Fruit fly (Drosophila melanogaster): Measurements from ENCODE around the gene CG42259.

The CG42259 gene

DNA sequence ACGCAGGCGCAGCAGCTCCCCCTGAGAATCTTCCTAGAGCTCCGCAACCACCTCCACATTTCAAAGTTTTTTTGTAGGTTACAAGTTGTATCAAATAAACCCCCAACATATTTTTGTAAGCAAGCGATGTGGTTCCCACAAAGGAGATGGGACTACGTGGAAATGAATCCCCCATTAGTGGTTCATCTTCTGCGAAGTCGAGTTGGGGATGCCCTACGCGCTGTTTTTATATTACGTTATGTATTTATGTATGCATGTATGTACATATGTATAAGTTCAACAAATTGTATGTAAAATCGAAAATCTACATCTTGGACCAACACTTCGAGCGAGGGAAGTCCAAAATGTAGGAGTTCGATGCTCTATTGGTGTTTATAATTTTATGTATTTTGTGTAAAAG is at the start of gene CG42259:
TSS of gene CG42259 (plus strand) at position 301 of the 400 bp plus-strand sequence.
- TF ChIP-seq gl (tag; optimal IDR thresholded peaks at IDR 0.05) (no peak), CG4496 (GFP tag; IDR thresholded peaks at IDR 0.05) (no peak), CG15710 (tag; optimal IDR thresholded peaks at IDR 0.05) (no peak), Pif1A (GFP tag; optimal IDR thresholded peaks at IDR 0.05) (no peak), fd96Ca (GFP tag; IDR thresholded peaks at IDR 0.05) (no peak), CG10348 (GFP tag; IDR thresholded peaks at IDR 0.05) (no peak), CG9948 (tag; optimal IDR thresholded peaks at IDR 0.05) (no peak), CG32121 (GFP tag; IDR thresholded peaks at IDR 0.05) (no peak), CG17806 (tag; optimal IDR thresholded peaks at IDR 0.05) (no peak), CG34367 (tag; optimal IDR thresholded peaks at IDR 0.05) (no peak), rn (GFP tag; IDR thresholded peaks at IDR 0.05) (no peak), CG13204 (GFP tag; optimal IDR thresholded peaks at IDR 0.05) (no peak)

DNA sequence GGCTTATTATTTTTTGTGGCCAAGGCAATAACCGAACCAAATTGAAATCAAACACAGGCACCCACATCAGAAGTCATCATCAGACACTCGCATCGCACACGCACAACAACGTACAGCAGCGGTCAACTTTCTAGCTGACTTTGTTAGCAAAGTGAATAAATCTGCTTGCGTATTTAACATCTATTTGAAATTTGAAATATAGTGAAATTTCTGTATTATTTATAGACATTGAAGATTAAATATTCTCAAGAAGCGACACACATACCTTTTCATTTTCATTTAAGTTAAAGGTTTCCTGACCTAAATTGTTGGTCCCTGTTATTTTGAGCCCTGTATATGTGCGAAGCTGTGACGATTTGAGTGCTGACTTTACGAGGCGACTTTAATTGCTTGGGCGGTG is 47.1 kb upstream of the CG42259 start:
- no peak for TF ChIP-seq gl (tag; optimal IDR thresholded peaks at IDR 0.05)
- TF ChIP-seq CG8159 (tag; optimal IDR thresholded peaks at IDR 0.05) = peak; percentile 23
- TF ChIP-seq Ets98B (GFP tag; IDR thresholded peaks at IDR 0.05) = no peak
- TF ChIP-seq CG8301 (tag; optimal IDR thresholded peaks at IDR 0.05) = no peak

DNA sequence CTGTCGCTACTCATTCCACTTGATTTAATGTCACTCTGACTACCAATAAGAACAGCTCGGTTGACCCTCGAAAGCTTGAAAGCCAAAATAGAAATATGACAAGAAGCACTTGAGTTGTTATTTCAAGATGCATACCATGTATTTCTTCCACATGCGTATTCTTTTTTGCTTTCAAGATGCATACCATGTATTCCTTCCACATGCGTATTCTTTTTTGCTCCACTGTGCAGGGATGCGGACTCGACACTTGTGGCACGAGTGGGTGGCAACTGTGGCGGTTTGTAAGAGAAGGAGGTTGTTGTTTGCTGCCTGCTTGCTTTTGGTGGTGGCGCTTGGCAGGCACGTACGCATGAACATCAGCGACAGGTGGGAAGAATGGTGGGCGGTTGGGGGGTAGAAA is 39.8 kb upstream of the CG42259 start:
- no peak for TF ChIP-seq CG34367 (tag; optimal IDR thresholded peaks at IDR 0.05)
- no peak for TF ChIP-seq CG12605 (GFP tag; IDR thresholded peaks at IDR 0.05)
- TF ChIP-seq CG14655 (GFP tag; optimal IDR thresholded peaks at IDR 0.05) = no peak
- no peak for TF ChIP-seq CG15710 (tag; optimal IDR thresholded peaks at IDR 0.05)
- TF ChIP-seq Pif1A (GFP tag; optimal IDR thresholded peaks at IDR 0.05) = no peak
- no peak for TF ChIP-seq Pif1B (GFP tag; optimal IDR thresholded peaks at IDR 0.05)
- no peak for TF ChIP-seq Ets98B (GFP tag; IDR thresholded peaks at IDR 0.05)
- no peak for TF ChIP-seq CG4496 (GFP tag; IDR thresholded peaks at IDR 0.05)
- no peak for TF ChIP-seq gl (tag; optimal IDR thresholded peaks at IDR 0.05)
- TF ChIP-seq CG17806 (tag; optimal IDR thresholded peaks at IDR 0.05) = no peak
- TF ChIP-seq D1 (tag; optimal IDR thresholded peaks at IDR 0.05) = no peak
- TF ChIP-seq rn (GFP tag; IDR thresholded peaks at IDR 0.05) = no peak

DNA sequence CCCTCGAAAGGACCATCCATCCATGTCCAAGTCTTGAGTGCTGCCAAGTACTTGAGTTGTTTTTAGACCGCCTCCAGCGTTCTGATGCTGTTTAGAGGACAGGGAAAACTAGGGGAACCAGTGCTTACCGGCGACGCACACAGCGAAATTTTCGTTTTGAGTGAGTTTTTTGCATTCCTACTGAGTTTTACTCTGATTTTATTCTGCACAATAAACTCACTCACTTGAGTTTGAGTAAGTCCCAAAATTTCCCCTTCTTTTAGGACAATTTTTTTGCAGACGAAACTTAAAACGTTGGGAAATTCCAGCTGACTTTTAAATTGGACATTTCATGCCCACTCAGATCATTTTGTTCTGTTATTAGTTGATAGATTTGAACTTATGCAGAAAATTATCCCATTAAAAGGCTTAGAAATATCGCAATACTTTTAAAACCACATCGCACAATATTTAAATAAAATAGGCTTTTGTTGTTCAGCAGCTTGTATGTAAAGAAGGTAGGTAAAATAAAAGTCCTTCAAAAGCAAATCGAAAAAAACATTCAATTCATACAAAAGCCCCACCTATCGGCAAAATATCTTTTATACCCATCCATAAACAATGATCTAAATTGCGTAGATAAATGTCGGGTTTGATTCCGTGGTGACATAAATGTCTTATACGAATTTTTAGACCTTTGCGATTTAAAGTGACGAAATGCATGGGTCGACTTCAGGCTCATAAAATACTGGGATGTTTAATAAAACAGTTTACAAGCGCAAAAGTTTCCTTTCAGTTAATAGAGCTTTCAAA is 36.4 kb upstream of the CG42259 start:
- TF ChIP-seq CG4496 (GFP tag; IDR thresholded peaks at IDR 0.05) (no peak), gl (tag; optimal IDR thresholded peaks at IDR 0.05) (no peak), CG32121 (GFP tag; IDR thresholded peaks at IDR 0.05) (no peak), CG12605 (GFP tag; IDR thresholded peaks at IDR 0.05) (no peak), fd96Ca (GFP tag; IDR thresholded peaks at IDR 0.05) (no peak), CG8159 (tag; optimal IDR thresholded peaks at IDR 0.05) (no peak), Pif1B (GFP tag; optimal IDR thresholded peaks at IDR 0.05) (no peak), D1 (tag; optimal IDR thresholded peaks at IDR 0.05) (no peak), Ets98B (GFP tag; IDR thresholded peaks at IDR 0.05) (no peak)

DNA sequence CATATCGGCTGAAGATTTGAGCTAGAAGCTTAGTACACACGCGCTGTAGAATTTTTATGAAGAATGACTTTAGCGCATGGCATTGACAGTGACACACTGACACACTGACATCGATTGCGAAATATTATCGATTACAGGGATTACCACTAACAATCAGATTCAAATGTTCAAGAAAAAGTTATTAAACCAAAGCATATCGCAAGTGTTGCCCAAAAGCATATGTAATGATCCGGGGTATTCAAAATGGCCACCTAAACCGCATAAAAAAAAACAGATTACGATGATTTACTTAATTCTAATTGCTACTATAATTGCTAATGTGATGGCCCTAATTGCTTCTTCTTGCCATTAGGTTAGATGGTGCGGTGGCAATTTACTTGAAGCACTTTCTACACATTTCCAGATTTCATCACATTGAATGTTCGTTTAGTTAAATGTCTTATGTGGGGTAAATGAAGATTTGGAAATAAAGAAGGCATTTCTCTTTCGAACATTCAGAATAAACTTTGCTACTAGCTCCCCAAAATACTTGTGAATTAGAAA is 34.4 kb upstream of the CG42259 start, which contains the start of the genes TfIIA-S-2 and CG14631:
TSS of gene TfIIA-S-2 (minus strand) at position 101 of the 543 bp plus-strand sequence.
TSS of gene CG14631 (plus strand) at position 493 of the 543 bp plus-strand sequence.
- TF ChIP-seq EcR (GFP tag; optimal IDR thresholded peaks at IDR 0.05) (no peak), CG34367 (tag; optimal IDR thresholded peaks at IDR 0.05) (no peak), CG9948 (tag; optimal IDR thresholded peaks at IDR 0.05) (no peak), CG17806 (tag; optimal IDR thresholded peaks at IDR 0.05) (no peak), CG15710 (tag; optimal IDR thresholded peaks at IDR 0.05) (no peak), CG32121 (GFP tag; IDR thresholded peaks at IDR 0.05) (no peak), D1 (tag; optimal IDR thresholded peaks at IDR 0.05) (no peak)

DNA sequence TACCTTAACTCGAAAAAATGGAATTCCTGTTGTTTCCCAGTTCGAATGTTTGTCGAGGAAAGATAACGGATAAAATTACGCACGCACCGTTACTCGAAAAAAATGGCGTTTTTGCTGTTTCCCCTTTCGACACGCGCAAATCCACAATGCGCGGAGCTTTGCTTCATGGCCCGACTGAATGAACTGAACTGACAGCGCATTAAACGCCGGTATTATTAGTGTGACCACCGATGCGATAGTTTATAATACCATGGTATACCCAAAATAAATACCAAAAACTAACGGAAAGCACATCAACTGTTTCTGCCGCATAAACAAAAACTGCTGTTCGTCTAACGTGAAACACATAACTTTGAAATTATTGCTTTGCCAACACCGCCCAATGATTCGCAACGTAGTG is 19.5 kb upstream of the CG42259 start, which contains the start of the genes CG32814, CG11638 and CG3021:
TSS of gene CG32814 (minus strand) at position 190 of the 400 bp plus-strand sequence.
TSS of gene CG11638 (minus strand) at position 193 of the 400 bp plus-strand sequence.
TSS of gene CG3021 (plus strand) at position 281 of the 400 bp plus-strand sequence.
- TF ChIP-seq CG34367 (tag; optimal IDR thresholded peaks at IDR 0.05) (no peak), EcR (GFP tag; optimal IDR thresholded peaks at IDR 0.05) (no peak), Ets98B (GFP tag; IDR thresholded peaks at IDR 0.05) (0 out of 2 replicates have a peak, but pooled peaks have one; percentile 16), CG4496 (GFP tag; IDR thresholded peaks at IDR 0.05) (peak; percentile 43; the same call in 1 of the 3 replicates)

DNA sequence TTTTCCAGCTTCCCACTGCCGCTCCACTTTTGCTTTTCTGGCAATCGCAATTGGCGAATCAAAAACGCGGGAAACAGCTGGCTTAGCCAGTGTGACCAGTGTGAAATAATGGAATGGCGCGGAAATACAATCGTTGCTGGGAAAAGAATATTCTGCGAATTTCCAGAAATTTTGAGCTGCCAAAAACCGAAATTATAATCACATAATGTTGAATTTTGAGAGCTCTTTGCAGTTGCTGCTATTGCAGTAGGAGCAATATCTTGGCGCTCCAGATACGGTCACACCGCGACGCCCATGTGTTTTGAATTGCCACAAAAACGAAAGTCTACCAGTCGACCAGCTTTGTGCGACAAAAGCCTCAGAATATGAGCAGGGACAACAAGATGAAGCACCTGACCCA is 15.5 kb upstream of the CG42259 start, which contains the start of the genes Cdc45 and Rpp21:
TSS of gene Cdc45 (minus strand) at position 79 of the 400 bp plus-strand sequence.
TSS of gene Rpp21 (plus strand) at position 281 of the 400 bp plus-strand sequence.
- TF ChIP-seq CG14655 (GFP tag; optimal IDR thresholded peaks at IDR 0.05) (no peak), CG8159 (tag; optimal IDR thresholded peaks at IDR 0.05) (peak; percentile 6)

Measured in whole organism, pupa.